Worm (Caenorhabditis elegans): Measurements from ENCODE around the gene ccdc-55.

ce11 chrIII:4123900-4124299 is 44.7 kb downstream of the ccdc-55 start:
- TF ChIP-seq flt-1 (GFP tag; IDR thresholded peaks at IDR 0.05) (no peak), ztf-29 (GFP tag; IDR thresholded peaks at IDR 0.05) (no peak), tab-1 (GFP tag; IDR thresholded peaks at IDR 0.05) (no peak), cog-1 (tag; optimal IDR thresholded peaks at IDR 0.05) (no peak), med-1 (GFP tag; optimal IDR thresholded peaks at IDR 0.05; ENCODE audit: insufficient read depth) (no peak), ztf-23 (GFP tag; IDR thresholded peaks at IDR 0.05) (no peak), klf-2 (GFP tag; conservative IDR thresholded peaks at IDR 0.05) (no peak), T22C8.4 (GFP tag; IDR thresholded peaks at IDR 0.05) (no peak)

All from whole organism, midembryonic.